Fruit fly (Drosophila melanogaster): ENCODE measurements around the gene CG18417.

CG18417 gene

DNA sequence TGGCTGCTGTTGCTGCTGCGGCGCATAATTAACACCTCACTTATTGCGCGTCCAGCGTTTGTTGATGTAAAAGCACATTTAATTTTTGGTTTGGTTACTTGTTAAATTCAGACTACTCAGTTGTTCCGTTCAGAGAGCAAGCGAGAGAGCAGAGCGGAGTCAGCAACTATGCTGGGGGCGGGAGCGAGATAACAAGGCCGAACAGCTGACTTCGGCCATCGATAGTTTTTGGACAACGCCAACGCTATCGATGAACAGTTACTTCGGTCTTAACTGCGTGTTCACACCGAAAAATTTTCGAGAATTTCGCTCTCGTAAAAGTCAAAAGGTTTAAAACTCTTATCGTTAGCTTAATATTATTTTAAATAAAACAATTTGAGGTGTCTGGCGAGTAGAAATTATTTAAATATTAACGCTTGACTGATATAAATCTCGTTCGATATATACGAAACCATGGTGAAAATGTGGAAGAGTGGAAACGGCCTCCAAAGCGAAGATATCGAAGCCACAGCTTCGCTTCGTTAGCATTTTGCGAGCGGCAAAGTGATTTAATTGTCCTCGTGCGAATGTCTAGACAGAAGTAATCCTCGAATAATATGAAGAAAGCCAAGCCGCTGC is 18.4 kb upstream of the CG18417 start, which contains the start of the genes SMSr and smid (continued):
- TF ChIP-seq CG17359 (tag; optimal IDR thresholded peaks at IDR 0.05) (peak; percentile 53), CG34376 (GFP tag; optimal IDR thresholded peaks at IDR 0.05) (peak; percentile 57), CG17829 (tag; optimal IDR thresholded peaks at IDR 0.05) (peak; percentile 77), GATAe (GFP tag; conservative IDR thresholded peaks at IDR 0.05) (peak; percentile 39; the same call in 1 of the 2 replicates), sr (GFP tag; IDR thresholded peaks at IDR 0.05) (no peak), CG10267 (tag; optimal IDR thresholded peaks at IDR 0.05) (peak; percentile 65), Neu2 (GFP tag; optimal IDR thresholded peaks at IDR 0.05; ENCODE audit: borderline replicate concordance) (no peak), CG13894 (tag; optimal IDR thresholded peaks at IDR 0.05) (peak; percentile 27), HLH54F (GFP tag; optimal IDR thresholded peaks at IDR 0.05) (peak; percentile 55), Dp (GFP tag; optimal IDR thresholded peaks at IDR 0.05) (peak; percentile 20), Atf6 (GFP tag; IDR thresholded peaks at IDR 0.05) (peak; percentile 52; the same call in 1 of the 2 replicates), salm (tag; optimal IDR thresholded peaks at IDR 0.05) (no peak), NC2β (GFP tag; optimal IDR thresholded peaks at IDR 0.05) (peak; percentile 53), Fer2 (tag; optimal IDR thresholded peaks at IDR 0.05) (no peak), CG11398 (GFP tag; optimal IDR thresholded peaks at IDR 0.05) (no peak), D19B (GFP tag; optimal IDR thresholded peaks at IDR 0.05) (peak; percentile 6), CG12942 (GFP tag; optimal IDR thresholded peaks at IDR 0.05) (peak; percentile 54), CG4820 (GFP tag; optimal IDR thresholded peaks at IDR 0.05) (peak; percentile 46), CG9817 (tag; optimal IDR thresholded peaks at IDR 0.05) (peak; percentile 67), CG14441 (GFP tag; IDR thresholded peaks at IDR 0.05) (peak; percentile 44), sd (tag; optimal IDR thresholded peaks at IDR 0.05) (peak; percentile 68), CG34224 (GFP tag; IDR thresholded peaks at IDR 0.05; ENCODE audit: partially characterized antibody) (peak; percentile 71), slp2 (GFP tag; optimal IDR thresholded peaks at IDR 0.05) (peak; percentile 42), Mrtf (GFP tag; IDR thresholded peaks at IDR 0.05) (no peak), CG8281 (tag; optimal IDR thresholded peaks at IDR 0.05) (no peak), bab2 (GFP tag; optimal IDR thresholded peaks at IDR 0.05) (peak; percentile 42), CG13424 (tag; optimal IDR thresholded peaks at IDR 0.05) (peak; percentile 59), CG4404 (GFP tag; IDR thresholded peaks at IDR 0.05) (peak; percentile 56; the same call in 1 of the 2 replicates), CG3407 (GFP tag; optimal IDR thresholded peaks at IDR 0.05) (peak; percentile 21), tgo (GFP tag; IDR thresholded peaks at IDR 0.05) (peak; percentile 42; the same call in 2 of the 3 replicates), CG1233 (GFP tag; optimal IDR thresholded peaks at IDR 0.05) (no peak), CG11504 (tag; optimal IDR thresholded peaks at IDR 0.05) (peak; percentile 73), esg (GFP tag; conservative IDR thresholded peaks at IDR 0.05) (no peak), hb (GFP tag; IDR thresholded peaks at IDR 0.05; ENCODE audit: partially characterized antibody) (peak; percentile 84), CG17802 (tag; optimal IDR thresholded peaks at IDR 0.05) (peak; percentile 93), kah (GFP tag; optimal IDR thresholded peaks at IDR 0.05) (no peak), Hr51 (GFP tag; optimal IDR thresholded peaks at IDR 0.05) (peak; percentile 39 to 63), CG18764 (GFP tag; optimal IDR thresholded peaks at IDR 0.05) (peak; percentile 40), CG4424 (GFP tag; optimal IDR thresholded peaks at IDR 0.05) (peak; percentile 42), jumu (GFP tag; optimal IDR thresholded peaks at IDR 0.05) (peak; percentile 51), CG6175 (GFP tag; IDR thresholded peaks at IDR 0.05) (no peak), Doc2 (GFP tag; IDR thresholded peaks at IDR 0.05) (no peak), slbo (GFP tag; IDR thresholded peaks at IDR 0.05) (peak; percentile 76), sob (GFP tag; IDR thresholded peaks at IDR 0.05) (peak; percentile 52), mirr (GFP tag; optimal IDR thresholded peaks at IDR 0.05) (peak; percentile 19), CG30020 (tag; optimal IDR thresholded peaks at IDR 0.05) (peak; percentile 91), Hr78 (GFP tag; optimal IDR thresholded peaks at IDR 0.05) (no peak), CG13123 (GFP tag; optimal IDR thresholded peaks at IDR 0.05) (peak; percentile 23), gfzf (GFP tag; optimal IDR thresholded peaks at IDR 0.05) (peak; percentile 12)

Measured in whole organism, embryonic.